Worm (Caenorhabditis elegans): ENCODE measurements around the gene C25A8.1.

DNA sequence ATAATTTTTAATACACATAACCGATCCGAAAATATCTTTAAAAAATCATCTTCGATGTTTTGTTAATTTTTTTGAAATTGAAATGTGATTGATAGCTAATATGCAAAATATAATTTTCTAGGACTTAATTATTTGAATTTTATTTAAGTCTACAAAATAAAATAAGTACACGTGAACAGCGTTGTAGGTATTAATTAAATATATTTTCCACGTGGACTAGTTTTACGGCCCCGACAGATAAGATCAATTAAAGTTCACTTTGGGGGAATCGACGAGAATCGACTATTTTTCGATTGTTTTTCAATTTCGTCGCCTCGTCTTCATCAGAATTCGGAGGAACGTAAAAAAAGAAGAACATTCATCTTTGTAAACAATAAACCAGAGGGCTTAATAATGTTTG, 11.7 kb upstream of the C25A8.1 start, which contains the start of gene C25A8.5:
- TF ChIP-seq nhr-237 (tag; optimal IDR thresholded peaks at IDR 0.05) (no peak), nhr-28 (tag; optimal IDR thresholded peaks at IDR 0.05) (no peak), jun-1 (tag; optimal IDR thresholded peaks at IDR 0.05) (no peak), nhr-76 (tag; optimal IDR thresholded peaks at IDR 0.05) (no peak), lin-39 (tag; optimal IDR thresholded peaks at IDR 0.05) (no peak), ama-1 (optimal IDR thresholded peaks at IDR 0.05) (no peak), unc-62 (GFP tag; optimal IDR thresholded peaks at IDR 0.05) (no peak), ceh-16 (tag; optimal IDR thresholded peaks at IDR 0.05) (no peak), nhr-25 (tag; optimal IDR thresholded peaks at IDR 0.05) (no peak)
